Worm (Caenorhabditis elegans): ENCODE data around the gene F08G2.8.

DNA sequence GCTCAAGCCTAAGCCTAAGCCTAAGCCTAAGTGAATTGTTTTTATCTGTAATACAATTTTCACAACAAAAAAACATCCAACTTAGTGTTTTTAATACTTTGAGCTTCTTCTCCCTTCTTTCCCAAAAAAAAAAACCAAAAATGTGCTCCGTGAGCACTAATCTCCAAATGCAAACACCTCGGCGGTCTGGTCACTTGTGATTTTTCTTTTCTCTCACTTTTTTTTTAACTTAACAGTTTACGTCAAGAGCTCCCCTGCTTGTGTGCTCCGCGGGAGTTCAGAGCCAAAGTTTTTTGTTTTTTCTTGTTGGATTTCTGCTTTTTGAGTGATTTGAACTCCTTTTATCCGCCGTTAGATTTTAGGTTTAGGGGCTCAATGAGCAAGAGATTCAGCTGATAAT lies 45.8 kb upstream of the F08G2.8 start:
- TF ChIP-seq hlh-15 (tag; optimal IDR thresholded peaks at IDR 0.05) (no peak), ama-1 (optimal IDR thresholded peaks at IDR 0.05) (no peak), ets-4 (tag; optimal IDR thresholded peaks at IDR 0.05) (no peak), fkh-10 (GFP tag; optimal IDR thresholded peaks at IDR 0.05) (no peak), unc-42 (tag; optimal IDR thresholded peaks at IDR 0.05) (no peak)
